Worm (Caenorhabditis elegans) whole organism, L4 larva: Measurements from ENCODE around the gene btb-9.

ENCODE experiments used
- F10B5.3 ChIP-seq: sonication (generic microtip); optimal IDR thresholded peaks from 2 replicates; lab custom pipeline; 2016; ENCODE audit warnings: mild to moderate bottlenecking, missing genetic modification characterization, missing compliant biosample characterization
- R02D3.7 ChIP-seq: fragments of 150-350 bp; sonication (generic microtip); optimal IDR thresholded peaks from 3 replicates; lab custom pipeline; 2014; ENCODE audit warnings: missing biosample characterization, missing genetic modification characterization
- lim-7 ChIP-seq: fragments of 200-800 bp; sonication (Bioruptor generic); IDR thresholded peaks from 2 replicates; pipeline ENCODE4 v1.3.6; 2022; ENCODE audit warnings: missing genetic modification characterization, missing compliant biosample characterization
- mes-2 ChIP-seq: sonication (generic microtip); optimal IDR thresholded peaks from 2 replicates; lab custom pipeline; 2016; ENCODE audit warnings: missing genotype, mild to moderate bottlenecking, missing genetic modification characterization, missing compliant biosample characterization; ENCODE audit not compliant: poor library complexity, severe bottlenecking
- nhr-111 ChIP-seq: fragments of 200-800 bp; sonication (Bioruptor generic); optimal IDR thresholded peaks from 2 replicates; lab custom pipeline; 2018; ENCODE audit warnings: mild to moderate bottlenecking, missing genetic modification characterization, missing compliant biosample characterization

ce11 chrII:1695861-1696260 lies 32.4 kb upstream of the btb-9 start, which contains the start of gene F58E1.13:
- TF ChIP-seq R02D3.7 (no peak), nhr-111 (GFP tag; lab: Kevin White, UChicago) (no peak), lim-7 (GFP tag; lab: Robert Waterston, UW) (no peak), F10B5.3 (no peak), mes-2 (no peak)
